Worm (Caenorhabditis elegans): Measurements from ENCODE around the gene hlh-10.

Gene hlh-10

DNA sequence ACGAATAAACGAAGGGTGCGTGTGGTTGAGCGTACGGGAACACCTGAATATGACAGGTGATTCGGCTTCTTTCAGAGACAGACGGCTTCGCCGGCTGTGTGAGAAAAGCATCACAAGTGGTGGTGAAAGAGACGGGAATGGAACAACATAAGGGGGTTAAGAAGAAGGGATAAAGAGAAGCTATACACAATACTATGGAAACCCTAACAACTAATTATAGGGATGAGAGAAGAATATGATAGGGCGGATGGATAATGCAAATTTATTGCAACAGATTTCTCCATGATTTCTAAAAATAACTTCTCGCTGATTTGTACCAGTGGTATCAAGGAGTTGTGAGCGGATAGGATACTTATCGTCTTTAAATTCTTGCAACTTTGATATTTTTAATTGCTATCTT, at the start of gene hlh-10:
TSS of gene hlh-10 (minus strand) at position 101 of the 400 bp plus-strand sequence.
- TF ChIP-seq dao-5 (tag; optimal IDR thresholded peaks at IDR 0.05) (no peak), him-1 (tag; optimal IDR thresholded peaks at IDR 0.05) (no peak), W03F9.2 (tag; optimal IDR thresholded peaks at IDR 0.05) (no peak)

- no peak for TF ChIP-seq him-1 (tag; optimal IDR thresholded peaks at IDR 0.05)
- TF ChIP-seq W03F9.2 (tag; optimal IDR thresholded peaks at IDR 0.05) = no peak
- TF ChIP-seq dao-5 (tag; optimal IDR thresholded peaks at IDR 0.05) = no peak
Observed at ce11 chrV:9329245-9329979, 47.4 kb upstream of the hlh-10 start.

ce11 chrV:9328670-9329069, 46.7 kb upstream of the hlh-10 start, which contains the start of gene K07B1.4:
Gene K07B1.4 (plus strand): TSS chrV:9328970.
- TF ChIP-seq him-1 (tag; optimal IDR thresholded peaks at IDR 0.05) (no peak), W03F9.2 (tag; optimal IDR thresholded peaks at IDR 0.05) (no peak), dao-5 (tag; optimal IDR thresholded peaks at IDR 0.05) (no peak)

DNA sequence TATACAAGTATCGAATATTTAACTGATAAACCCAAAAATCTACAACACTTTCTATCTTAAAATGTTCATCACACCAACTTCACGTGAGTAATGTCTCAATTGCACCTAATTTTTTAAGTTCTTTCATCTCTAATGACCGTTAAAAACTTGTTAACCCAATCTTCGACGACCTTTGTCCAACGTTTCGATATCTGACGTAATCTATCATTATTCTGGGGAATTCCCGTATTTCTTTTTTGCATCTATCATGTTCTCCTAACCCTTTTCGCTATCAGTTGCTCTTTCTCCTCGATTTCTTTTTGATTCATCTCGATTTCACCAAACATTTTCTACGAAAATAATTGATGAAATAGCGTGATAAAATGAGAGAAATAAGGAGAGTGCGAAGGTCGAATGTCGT, 45.7 kb upstream of the hlh-10 start:
- TF ChIP-seq him-1 (tag; optimal IDR thresholded peaks at IDR 0.05) (no peak), dao-5 (tag; optimal IDR thresholded peaks at IDR 0.05) (no peak), W03F9.2 (tag; optimal IDR thresholded peaks at IDR 0.05) (no peak)

DNA sequence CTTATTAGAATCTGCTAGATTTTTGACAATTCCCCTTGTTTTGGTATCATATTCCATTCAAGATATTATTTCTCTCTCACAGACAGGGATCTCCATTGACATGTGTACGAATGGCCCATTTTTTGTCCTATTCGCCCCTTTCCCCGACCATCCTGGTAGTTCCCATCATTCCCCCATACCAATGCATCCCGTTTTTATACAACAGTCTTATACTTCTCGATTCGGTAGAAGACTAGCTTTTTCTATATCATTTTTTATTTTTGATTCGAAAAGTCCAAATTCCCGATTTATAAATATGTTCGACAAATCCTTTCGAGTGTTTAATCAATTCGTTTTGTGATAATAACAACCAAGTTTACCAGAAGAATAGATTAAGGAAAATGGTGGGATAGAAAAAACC, 44.9 kb upstream of the hlh-10 start:
- TF ChIP-seq him-1 (tag; optimal IDR thresholded peaks at IDR 0.05) (no peak), W03F9.2 (tag; optimal IDR thresholded peaks at IDR 0.05) (no peak), dao-5 (tag; optimal IDR thresholded peaks at IDR 0.05) (peak; percentile 20)

DNA sequence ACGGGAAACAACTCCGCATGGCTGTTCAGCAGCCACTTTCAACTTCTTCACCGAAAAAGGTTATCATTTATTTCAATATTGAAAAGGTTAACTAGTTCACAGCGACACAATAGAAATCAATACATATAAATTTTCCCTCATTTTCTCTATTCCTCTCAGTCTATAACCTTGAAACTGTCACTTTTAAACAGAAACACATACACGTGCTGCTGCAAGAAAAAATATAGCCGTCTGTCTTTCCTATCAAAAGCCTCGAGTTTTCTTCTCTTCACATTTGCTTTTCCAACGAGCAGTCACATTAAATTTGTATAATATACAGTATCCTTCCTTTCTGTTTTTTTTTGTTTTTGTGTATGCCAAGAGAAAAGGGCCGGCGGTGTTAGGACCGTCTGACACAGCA, 42.2 kb upstream of the hlh-10 start:
- no peak for TF ChIP-seq W03F9.2 (tag; optimal IDR thresholded peaks at IDR 0.05)
- TF ChIP-seq him-1 (tag; optimal IDR thresholded peaks at IDR 0.05) = no peak
- no peak for TF ChIP-seq dao-5 (tag; optimal IDR thresholded peaks at IDR 0.05)

- TF ChIP-seq dao-5 (tag; optimal IDR thresholded peaks at IDR 0.05) = no peak
- TF ChIP-seq him-1 (tag; optimal IDR thresholded peaks at IDR 0.05) = no peak
- no peak for TF ChIP-seq W03F9.2 (tag; optimal IDR thresholded peaks at IDR 0.05)
Observed at ce11 chrV:9322886-9323285, 40.9 kb upstream of the hlh-10 start, which contains the start of gene tag-153. Gene tag-153 (plus strand): TSS chrV:9323085.

- TF ChIP-seq him-1 (tag; optimal IDR thresholded peaks at IDR 0.05) = no peak
- no peak for TF ChIP-seq W03F9.2 (tag; optimal IDR thresholded peaks at IDR 0.05)
- no peak for TF ChIP-seq dao-5 (tag; optimal IDR thresholded peaks at IDR 0.05)
Observed at ce11 chrV:9321185-9321584, 39.2 kb upstream of the hlh-10 start, which contains the start of gene F44A2.7. Gene F44A2.7 (plus strand): TSS chrV:9321485.

DNA sequence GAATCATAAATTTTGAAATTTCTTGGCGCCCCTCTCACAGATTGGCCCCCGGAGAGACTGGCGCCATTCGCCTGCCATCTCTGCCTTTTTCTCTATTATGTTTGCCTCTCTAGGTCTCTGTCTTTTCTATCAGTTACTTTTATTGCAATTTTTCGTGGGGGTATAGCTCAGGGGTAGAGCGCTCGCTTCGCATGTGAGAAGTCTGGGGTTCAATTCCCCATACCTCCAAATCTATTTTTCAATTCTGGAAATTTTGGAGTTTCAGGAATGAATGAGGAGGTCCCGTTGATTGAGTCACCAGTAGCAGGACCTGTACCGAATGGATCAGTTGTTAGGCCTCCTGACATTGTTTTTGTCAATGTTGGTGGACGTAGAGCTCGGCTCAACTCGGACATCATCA, 36.0 kb upstream of the hlh-10 start, which contains the start of gene kvs-3:
TSS of gene kvs-3 (plus strand) at position 266 of the 400 bp plus-strand sequence.
- TF ChIP-seq W03F9.2 (tag; optimal IDR thresholded peaks at IDR 0.05) = no peak
- peak; percentile 88 for TF ChIP-seq him-1 (tag; optimal IDR thresholded peaks at IDR 0.05)
- peak; percentile 79 for TF ChIP-seq dao-5 (tag; optimal IDR thresholded peaks at IDR 0.05)

DNA sequence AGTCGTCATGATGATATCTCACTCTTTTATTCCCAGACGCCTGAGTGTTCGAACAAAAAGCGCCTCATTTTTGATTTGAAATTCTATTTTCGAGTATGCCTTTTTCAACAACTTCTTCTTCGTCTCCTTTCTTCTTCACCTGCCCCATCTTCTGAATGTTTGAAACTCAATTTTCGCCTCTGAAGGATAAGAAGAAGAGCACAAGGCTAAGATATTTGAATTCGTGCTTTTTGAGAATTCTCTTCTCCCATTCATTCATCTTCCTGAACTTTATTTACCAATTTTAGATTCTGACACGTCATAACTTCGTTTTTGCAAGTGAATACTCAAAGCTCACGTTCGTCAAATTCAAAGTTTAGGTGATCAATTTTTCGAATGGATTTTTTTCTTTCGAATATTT, 35.0 kb upstream of the hlh-10 start:
- TF ChIP-seq W03F9.2 (tag; optimal IDR thresholded peaks at IDR 0.05) (no peak), dao-5 (tag; optimal IDR thresholded peaks at IDR 0.05) (no peak)

- no peak for TF ChIP-seq dao-5 (tag; optimal IDR thresholded peaks at IDR 0.05)
- no peak for TF ChIP-seq him-1 (tag; optimal IDR thresholded peaks at IDR 0.05)
- no peak for TF ChIP-seq W03F9.2 (tag; optimal IDR thresholded peaks at IDR 0.05)
Observed at ce11 chrV:9314408-9314807, 32.4 kb upstream of the hlh-10 start.

DNA sequence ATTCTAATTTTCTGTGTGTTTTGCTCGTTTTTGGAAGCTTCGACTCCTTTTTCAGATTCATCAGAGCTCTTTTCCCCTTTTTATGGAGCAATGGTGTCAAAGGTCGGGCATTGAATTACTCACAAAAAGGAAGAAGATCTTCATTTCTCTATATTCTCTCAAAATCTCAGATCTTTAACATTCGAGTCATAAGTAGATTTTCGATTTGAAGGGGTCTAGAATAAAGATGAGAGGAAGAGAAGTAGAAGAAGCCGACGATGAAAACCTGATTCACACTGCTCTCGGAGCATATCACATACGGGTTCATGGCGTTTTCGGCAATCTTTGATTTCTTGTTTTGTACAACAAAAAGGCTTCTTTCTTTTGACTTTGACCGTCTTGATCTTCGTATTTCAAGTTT, 30.4 kb upstream of the hlh-10 start:
- no peak for TF ChIP-seq him-1 (tag; optimal IDR thresholded peaks at IDR 0.05)

ce11 chrV:9305116-9305515, 23.1 kb upstream of the hlh-10 start, which contains the start of gene F44A2.3:
Gene F44A2.3 (plus strand): TSS chrV:9305416.
- TF ChIP-seq dao-5 (tag; optimal IDR thresholded peaks at IDR 0.05) (no peak), W03F9.2 (tag; optimal IDR thresholded peaks at IDR 0.05) (no peak), him-1 (tag; optimal IDR thresholded peaks at IDR 0.05) (no peak)

ce11 chrV:9303026-9303425, 21.0 kb upstream of the hlh-10 start, which contains the start of gene nhr-39:
Gene nhr-39 (plus strand): TSS chrV:9303326.
- TF ChIP-seq dao-5 (tag; optimal IDR thresholded peaks at IDR 0.05) (no peak), him-1 (tag; optimal IDR thresholded peaks at IDR 0.05) (no peak), W03F9.2 (tag; optimal IDR thresholded peaks at IDR 0.05) (no peak)

- TF ChIP-seq him-1 (tag; optimal IDR thresholded peaks at IDR 0.05) = no peak
- no peak for TF ChIP-seq dao-5 (tag; optimal IDR thresholded peaks at IDR 0.05)
- no peak for TF ChIP-seq W03F9.2 (tag; optimal IDR thresholded peaks at IDR 0.05)
Observed at ce11 chrV:9297332-9297731, 15.3 kb upstream of the hlh-10 start, which contains the start of gene F44A2.5. Gene F44A2.5 (plus strand): TSS chrV:9297632.

Data from whole organism, L4/young adult.